Worm (Caenorhabditis elegans): ENCODE results near the gene srx-28.

Gene srx-28

ce11 chrV:2716933-2717332 lies 40.1 kb downstream of the srx-28 start:
- TF ChIP-seq saeg-2 (GFP tag; IDR thresholded peaks at IDR 0.05) (no peak), ceh-62 (tag; optimal IDR thresholded peaks at IDR 0.05) (no peak), set-16 (GFP tag; IDR thresholded peaks at IDR 0.05) (peak; percentile 80)

- no peak for TF ChIP-seq mxl-3 (GFP tag; optimal IDR thresholded peaks at IDR 0.05)
- no peak for TF ChIP-seq lim-7 (GFP tag; IDR thresholded peaks at IDR 0.05)
- TF ChIP-seq D1046.2 (GFP tag; IDR thresholded peaks at IDR 0.05), result no peak
- no peak for TF ChIP-seq saeg-2 (GFP tag; IDR thresholded peaks at IDR 0.05)
- TF ChIP-seq daf-12 (tag; optimal IDR thresholded peaks at IDR 0.05), result no peak
- TF ChIP-seq pha-4 (GFP tag; IDR thresholded peaks at IDR 0.05), result no peak
- no peak for TF ChIP-seq pha-4 (tag; optimal IDR thresholded peaks at IDR 0.05)
These were observed 43.5 kb downstream of the srx-28 start, which contains the start of gene srt-28 for ce11 chrV:2713532-2713931. srt-28 (minus strand) TSS chrV:2713632.

- TF ChIP-seq nhr-28 (tag; optimal IDR thresholded peaks at IDR 0.05), result peak; percentile 57
- no peak for TF ChIP-seq fos-1 (tag; optimal IDR thresholded peaks at IDR 0.05)
- TF ChIP-seq nhr-77 (tag; optimal IDR thresholded peaks at IDR 0.05), result peak; percentile 45
- TF ChIP-seq pqm-1 (tag; optimal IDR thresholded peaks at IDR 0.05), result peak; percentile 71
- TF ChIP-seq egl-27 (tag; optimal IDR thresholded peaks at IDR 0.05), result no peak
- no peak for TF ChIP-seq unc-62 (GFP tag; optimal IDR thresholded peaks at IDR 0.05 in 1 of 2)
- TF ChIP-seq unc-62 (tag; optimal IDR thresholded peaks at IDR 0.05), result no peak
- no peak for TF ChIP-seq ceh-44 (GFP tag; IDR thresholded peaks at IDR 0.05)
- peak; percentile 26 for TF ChIP-seq mxl-3 (GFP tag; optimal IDR thresholded peaks at IDR 0.05)
- peak; percentile 52 for TF ChIP-seq hlh-11 (tag; optimal IDR thresholded peaks at IDR 0.05)
- TF ChIP-seq lin-29 (GFP tag; IDR thresholded peaks at IDR 0.05), result no peak
- no peak for TF ChIP-seq R02D3.7 (tag; optimal IDR thresholded peaks at IDR 0.05)
- TF ChIP-seq lin-39 (tag; optimal IDR thresholded peaks at IDR 0.05), result no peak
- no peak for TF ChIP-seq daf-16 (GFP tag; optimal IDR thresholded peaks at IDR 0.05)
- peak; percentile 75 for TF ChIP-seq daf-16 (tag; optimal IDR thresholded peaks at IDR 0.05)
- no peak for TF ChIP-seq unc-39 (tag; optimal IDR thresholded peaks at IDR 0.05)
- TF ChIP-seq dmd-8 (GFP tag; IDR thresholded peaks at IDR 0.05), result no peak
- TF ChIP-seq dmd-6 (GFP tag; IDR thresholded peaks at IDR 0.05), result peak; percentile 74
These were observed 45.6 kb downstream of the srx-28 start, which contains the start of gene C24B9.3 for ce11 chrV:2711429-2711828. C24B9.3 (minus strand) TSS chrV:2711599.

- no peak for TF ChIP-seq lin-13 (GFP tag; optimal IDR thresholded peaks at IDR 0.05)
- no peak for TF ChIP-seq cey-2 (tag; optimal IDR thresholded peaks at IDR 0.05; ENCODE audit: borderline replicate concordance, insufficient read depth)
- no peak for TF ChIP-seq php-3 (GFP tag; IDR thresholded peaks at IDR 0.05)
- no peak for TF ChIP-seq zip-2 (tag; optimal IDR thresholded peaks at IDR 0.05)
- TF ChIP-seq ceh-32 (tag; optimal IDR thresholded peaks at IDR 0.05; ENCODE audit: poor library complexity), result no peak
- no peak for TF ChIP-seq attf-4 (tag; optimal IDR thresholded peaks at IDR 0.05)
- TF ChIP-seq egl-43 (GFP tag; IDR thresholded peaks at IDR 0.05), result no peak
- no peak for TF ChIP-seq nhr-25 (tag; optimal IDR thresholded peaks at IDR 0.05; ENCODE audit: borderline replicate concordance, insufficient read depth)
- no peak for TF ChIP-seq daf-19 (GFP tag; conservative IDR thresholded peaks at IDR 0.05)
- no peak for TF ChIP-seq F26F4.8 (GFP tag; conservative IDR thresholded peaks at IDR 0.05)
- no peak for TF ChIP-seq ZK546.5 (tag; optimal IDR thresholded peaks at IDR 0.05)
These were observed 46.9 kb downstream of the srx-28 start for ce11 chrV:2710192-2710591.

- TF ChIP-seq sdz-12 (GFP tag; optimal IDR thresholded peaks at IDR 0.05) (no peak), F10B5.3 (tag; optimal IDR thresholded peaks at IDR 0.05) (no peak), nhr-25 (tag; optimal IDR thresholded peaks at IDR 0.05; ENCODE audit: borderline replicate concordance, insufficient read depth) (no peak), unc-62 (GFP tag; optimal IDR thresholded peaks at IDR 0.05 in 1 of 2) (no peak), unc-62 (tag; optimal IDR thresholded peaks at IDR 0.05) (no peak), madf-5 (GFP tag; IDR thresholded peaks at IDR 0.05) (no peak), spr-3 (GFP tag; optimal IDR thresholded peaks at IDR 0.05) (no peak), snpc-1.2 (GFP tag; IDR thresholded peaks at IDR 0.05) (no peak), D1046.2 (GFP tag; IDR thresholded peaks at IDR 0.05) (0 out of 2 replicates have a peak, but pooled peaks have one; percentile 29), zip-11 (GFP tag; IDR thresholded peaks at IDR 0.05) (no peak), dve-1 (tag; optimal IDR thresholded peaks at IDR 0.05; ENCODE audit: insufficient read depth) (no peak), set-16 (GFP tag; IDR thresholded peaks at IDR 0.05) (peak; percentile 62), arid-1 (GFP tag; conservative IDR thresholded peaks at IDR 0.05) (no peak), hmg-1.1 (GFP tag; IDR thresholded peaks at IDR 0.05) (no peak)
These were observed 50.7 kb downstream of the srx-28 start for ce11 chrV:2706379-2706778.
